Fruit fly (Drosophila melanogaster): ENCODE measurements around the gene eIF2D.

dm6 chr3R:29130902-29131621, 20.5 kb downstream of the eIF2D start, which contains the start of the genes dgt6 and Vha100-1:
- TF ChIP-seq ewg (GFP tag; optimal IDR thresholded peaks at IDR 0.05) (no peak), lmd (GFP tag; IDR thresholded peaks at IDR 0.05) (no peak), CG8478 (optimal IDR thresholded peaks at IDR 0.05) (no peak), H15 (GFP tag; IDR thresholded peaks at IDR 0.05) (no peak), psq (GFP tag; optimal IDR thresholded peaks at IDR 0.05) (no peak), pfk (GFP tag; optimal IDR thresholded peaks at IDR 0.05) (no peak), stc (GFP tag; IDR thresholded peaks at IDR 0.05) (no peak), insv (GFP tag; optimal IDR thresholded peaks at IDR 0.05) (peak in 1 of 2 experiments; percentile 13), pzg (GFP tag; optimal IDR thresholded peaks at IDR 0.05) (peak; percentile 77)

Measured in whole organism, embryonic.